Worm (Caenorhabditis elegans): ENCODE measurements around the gene Y66D12A.3.

- TF ChIP-seq drap-1 (GFP tag; optimal IDR thresholded peaks at IDR 0.05) = no peak
- no peak for TF ChIP-seq ztf-11 (tag; optimal IDR thresholded peaks at IDR 0.05)
- no peak for TF ChIP-seq bed-3 (GFP tag; optimal IDR thresholded peaks at IDR 0.05)
- no peak for TF ChIP-seq hlh-1 (tag; optimal IDR thresholded peaks at IDR 0.05)
- no peak for TF ChIP-seq ham-2 (GFP tag; optimal IDR thresholded peaks at IDR 0.05)
- no peak for TF ChIP-seq unc-62 (GFP tag; optimal IDR thresholded peaks at IDR 0.05)
- TF ChIP-seq nhr-237 (tag; optimal IDR thresholded peaks at IDR 0.05) = no peak
- TF ChIP-seq nhr-12 (tag; optimal IDR thresholded peaks at IDR 0.05) = no peak
- no peak for TF ChIP-seq mep-1 (tag; optimal IDR thresholded peaks at IDR 0.05)
Measured at ce11 chrIII:11611618-11612247, 22.7 kb downstream of the Y66D12A.3 start.

All from whole organism, mixed stage, embryonic.